Worm (Caenorhabditis elegans) whole organism, mixed stage, embryonic: ENCODE data around the gene C04F5.2.

Experiments
- blmp-1 ChIP-seq: fragments of 150-350 bp; optimal IDR thresholded peaks from 2 replicates; lab custom pipeline; 2014; ENCODE audit warnings: missing biosample characterization, missing genetic modification characterization
- mls-2 ChIP-seq: sonication (generic microtip); optimal IDR thresholded peaks from 2 replicates; lab custom pipeline; 2016; ENCODE audit warnings: mild to moderate bottlenecking, missing genetic modification characterization, moderate library complexity, missing compliant biosample characterization
- nhr-12 ChIP-seq: fragments of 150-350 bp; optimal IDR thresholded peaks from 2 replicates; lab custom pipeline; 2014; ENCODE audit warnings: missing biosample characterization, missing genetic modification characterization
- snpc-4 ChIP-seq: fragments of 150-350 bp; optimal IDR thresholded peaks from 2 replicates; lab custom pipeline; 2014; ENCODE audit warnings: missing biosample characterization, missing genetic modification characterization
- unc-62 ChIP-seq: fragments of 150-350 bp; optimal IDR thresholded peaks from 2 replicates; lab custom pipeline; 2014; ENCODE audit warnings: missing biosample characterization, missing genetic modification reagents, missing genetic modification characterization
- ztf-11 ChIP-seq: fragments of 150-350 bp; optimal IDR thresholded peaks from 2 replicates; lab custom pipeline; 2014; ENCODE audit warnings: missing biosample characterization, missing genetic modification characterization

DNA sequence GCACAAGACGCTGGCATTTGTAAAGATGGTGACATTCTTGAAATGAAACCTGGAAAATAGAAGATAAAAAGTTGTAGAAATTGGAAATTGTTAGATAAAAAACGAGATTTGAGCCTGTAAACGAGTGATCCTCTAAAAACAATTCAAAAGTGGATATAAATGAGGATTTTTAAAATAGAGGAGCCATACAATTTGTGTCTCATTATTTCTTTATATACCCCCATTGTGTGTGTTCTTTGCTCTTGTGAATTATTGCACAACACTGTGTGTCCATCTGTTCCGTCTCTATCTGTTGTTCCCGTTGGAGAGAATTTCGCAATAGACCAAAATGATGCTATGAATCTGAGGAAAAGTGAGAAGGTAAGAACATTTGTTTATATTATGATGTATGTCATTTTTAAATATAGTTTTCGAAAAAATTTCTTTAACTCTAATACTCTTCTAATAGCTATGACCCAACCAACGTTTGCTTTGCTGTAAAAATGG, 10.0 kb downstream of the C04F5.2 start, which contains the start of gene Y58A7A.5:
- TF ChIP-seq nhr-12 (no peak), ztf-11 (tag; lab: Kevin White, UChicago) (no peak), unc-62 (no peak), snpc-4 (tag; lab: Kevin White, UChicago) (no peak), mls-2 (no peak), blmp-1 (tag; lab: Kevin White, UChicago) (no peak)
